Fruit fly (Drosophila melanogaster) whole organism, embryonic: ENCODE data around the gene niki.

ENCODE experiments used
- Abd-B ChIP-seq: fragments of 200-800 bp; sonication (Bioruptor generic); optimal IDR thresholded peaks from 2 replicates; lab custom pipeline; 2018; ENCODE audit warnings: missing biosample characterization, mild to moderate bottlenecking, missing genetic modification characterization, moderate library complexity
- Adf1 ChIP-seq: fragments of 200-800 bp; sonication (Bioruptor generic); IDR thresholded peaks from 2 replicates; pipeline ENCODE4 v1.3.6; 2022; ENCODE audit warnings: missing biosample characterization, missing genetic modification characterization
- CG10209 ChIP-seq: fragments of 200-800 bp; sonication (Bioruptor generic); optimal IDR thresholded peaks from 3 replicates; lab custom pipeline; 2017; ENCODE audit warnings: missing biosample characterization, mild to moderate bottlenecking, missing genetic modification characterization, missing genetic modification reagents
- CG10274 ChIP-seq: fragments of 200-800 bp; sonication (Bioruptor generic); optimal IDR thresholded peaks from 3 replicates; lab custom pipeline; 2017; ENCODE audit warnings: missing biosample characterization, mild to moderate bottlenecking, missing genetic modification characterization
- CG10654 ChIP-seq: fragments of 200-800 bp; sonication (Bioruptor generic); optimal IDR thresholded peaks from 2 replicates; lab custom pipeline; 2016; ENCODE audit warnings: missing biosample characterization, missing genetic modification characterization
- CG12769 ChIP-seq: fragments of 200-800 bp; sonication (Bioruptor generic); optimal IDR thresholded peaks from 2 replicates; lab custom pipeline; 2019; ENCODE audit warnings: missing biosample characterization, mild to moderate bottlenecking, missing genetic modification characterization, moderate library complexity
- CG13424 ChIP-seq: fragments of 200-800 bp; sonication (Bioruptor generic); optimal IDR thresholded peaks from 2 replicates; lab custom pipeline; 2019; ENCODE audit warnings: missing biosample characterization, mild to moderate bottlenecking, missing genetic modification characterization, moderate library complexity
- CG15479 ChIP-seq: fragments of 200-800 bp; sonication (Bioruptor generic); optimal IDR thresholded peaks from 3 replicates; lab custom pipeline; 2019; ENCODE audit warnings: missing biosample characterization, mild to moderate bottlenecking, missing genetic modification characterization, moderate library complexity
- CG1647 ChIP-seq: fragments of 200-800 bp; sonication (Bioruptor generic); optimal IDR thresholded peaks from 3 replicates; lab custom pipeline; 2016; ENCODE audit warnings: missing biosample characterization, missing genetic modification characterization
- CG17186 ChIP-seq: fragments of 200-800 bp; sonication (Bioruptor generic); optimal IDR thresholded peaks from 3 replicates; lab custom pipeline; 2017; ENCODE audit warnings: missing biosample characterization, missing genetic modification reagents, missing genetic modification characterization
- CG17385 ChIP-seq: fragments of 200-800 bp; sonication (Bioruptor generic); optimal IDR thresholded peaks from 3 replicates; lab custom pipeline; 2018; ENCODE audit warnings: missing biosample characterization, mild to moderate bottlenecking, missing genetic modification characterization
- CG2199 ChIP-seq: fragments of 200-800 bp; sonication (Bioruptor generic); IDR thresholded peaks from 3 replicates; pipeline ENCODE4 v1.3.6; 2022; ENCODE audit warnings: missing biosample characterization, missing genetic modification characterization
- CG32772 ChIP-seq: fragments of 200-800 bp; sonication (Bioruptor generic); IDR thresholded peaks from 2 replicates; pipeline ENCODE4 v1.3.6; 2022; ENCODE audit warnings: missing biosample characterization, missing genetic modification characterization
- CG3407 ChIP-seq: fragments of 200-800 bp; sonication (Bioruptor generic); optimal IDR thresholded peaks from 2 replicates; lab custom pipeline; 2018; ENCODE audit warnings: missing biosample characterization, mild to moderate bottlenecking, missing genetic modification characterization
- CG3847 ChIP-seq: fragments of 200-800 bp; sonication (Bioruptor generic); IDR thresholded peaks from 2 replicates; pipeline ENCODE4 v1.3.6; 2022; ENCODE audit warnings: missing biosample characterization, missing genetic modification characterization
- CG4360 ChIP-seq: fragments of 200-800 bp; sonication (Bioruptor generic); IDR thresholded peaks from 2 replicates; pipeline ENCODE4 v1.3.6; 2022; ENCODE audit warnings: missing biosample characterization, missing genetic modification characterization
- CG6254 ChIP-seq: fragments of 200-800 bp; sonication (Bioruptor generic); optimal IDR thresholded peaks from 3 replicates; lab custom pipeline; 2017; ENCODE audit warnings: mild to moderate bottlenecking, missing biosample characterization, missing genetic modification reagents, missing genetic modification characterization
- CG6791 ChIP-seq: fragments of 200-800 bp; sonication (Bioruptor generic); IDR thresholded peaks from 3 replicates; pipeline ENCODE4 v1.3.6; 2022; ENCODE audit warnings: missing biosample characterization, missing genetic modification characterization; ENCODE audit not compliant: partially characterized antibody
- CG8281 ChIP-seq: fragments of 200-800 bp; sonication (Bioruptor generic); optimal IDR thresholded peaks from 2 replicates; lab custom pipeline; 2018; ENCODE audit warnings: missing biosample characterization, mild to moderate bottlenecking, missing genetic modification characterization, moderate library complexity
- CG9609 ChIP-seq: fragments of 200-800 bp; sonication (Bioruptor generic); optimal IDR thresholded peaks from 3 replicates; lab custom pipeline; 2016; ENCODE audit warnings: missing biosample characterization, missing genetic modification characterization
- CG9797 ChIP-seq: fragments of 200-800 bp; sonication (Bioruptor generic); optimal IDR thresholded peaks from 3 replicates; lab custom pipeline; 2018; ENCODE audit warnings: missing biosample characterization, mild to moderate bottlenecking, missing genetic modification characterization
- CG9932 ChIP-seq: fragments of 200-800 bp; sonication (Bioruptor generic); IDR thresholded peaks from 2 replicates; pipeline ENCODE4 v1.3.6; 2022; ENCODE audit warnings: missing biosample characterization, missing genetic modification characterization
- D ChIP-seq, 2 experiments: fragments of 200-800 bp in 1 of 2; fragments of >200 bp in 1 of 2; sonication (Bioruptor generic) in 1 of 2; optimal IDR thresholded peaks; 2 replicates in 1 of 2; 3 replicates in 1 of 2; lab custom pipeline; 2017; ENCODE audit warnings: mild to moderate bottlenecking in 1 of 2, missing biosample characterization in 1 of 2, missing genetic modification characterization in 1 of 2, missing genetic modification reagents in 1 of 2
- Dip2 ChIP-seq: fragments of 200-800 bp; sonication (Bioruptor generic); IDR thresholded peaks from 2 replicates; pipeline ENCODE4 v1.3.6; 2022; ENCODE audit warnings: missing biosample characterization, missing genetic modification characterization
- H2.0 ChIP-seq: fragments of 200-800 bp; sonication (Bioruptor generic); IDR thresholded peaks from 2 replicates; pipeline ENCODE4 v1.3.6; 2022; ENCODE audit warnings: missing biosample characterization, missing genetic modification characterization
- Hand ChIP-seq: fragments of 200-800 bp; sonication (Bioruptor generic); optimal IDR thresholded peaks from 2 replicates; lab custom pipeline; 2017; ENCODE audit warnings: mild to moderate bottlenecking, missing biosample characterization, missing genetic modification reagents, missing genetic modification characterization
- Jarid2 ChIP-seq: fragments of 200-800 bp; sonication (Bioruptor generic); optimal IDR thresholded peaks from 3 replicates; lab custom pipeline; 2017; ENCODE audit warnings: mild to moderate bottlenecking, missing biosample characterization, missing genetic modification reagents, missing genetic modification characterization
- Mrtf ChIP-seq: fragments of 200-800 bp; sonication (Bioruptor generic); IDR thresholded peaks from 3 replicates; pipeline ENCODE4 v1.3.6; 2022; ENCODE audit warnings: missing biosample characterization, missing genetic modification characterization
- Xrp1 ChIP-seq: fragments of 200-800 bp; sonication (Bioruptor generic); IDR thresholded peaks from 2 replicates; pipeline ENCODE4 v1.3.6; 2022; ENCODE audit warnings: missing biosample characterization, missing genetic modification characterization
- bbx ChIP-seq: fragments of 200-800 bp; sonication (Bioruptor generic); IDR thresholded peaks from 2 replicates; pipeline ENCODE4 v1.3.6; 2022; ENCODE audit warnings: missing biosample characterization, missing genetic modification characterization; ENCODE audit not compliant: partially characterized antibody
- cad ChIP-seq: fragments of >200 bp; optimal IDR thresholded peaks from 2 replicates; lab custom pipeline; 2017; ENCODE audit warnings: missing biosample characterization, missing genetic modification characterization
- chif ChIP-seq, 2 experiments: fragments of 200-800 bp; sonication (Bioruptor generic); optimal IDR thresholded peaks; 3 replicates each; lab custom pipeline; 2016; ENCODE audit warnings: missing biosample characterization in 2 of 2, missing genetic modification characterization in 2 of 2
- chm ChIP-seq: fragments of 200-800 bp; sonication (Bioruptor generic); IDR thresholded peaks from 2 replicates; pipeline ENCODE4 v1.3.6; 2022; ENCODE audit warnings: missing biosample characterization, missing genetic modification characterization
- ci ChIP-seq: fragments of 200-800 bp; sonication (Bioruptor generic); IDR thresholded peaks from 3 replicates; pipeline ENCODE4 v1.3.6; 2022; ENCODE audit warnings: missing biosample characterization, missing genetic modification characterization
- dmrt11E ChIP-seq: fragments of 200-800 bp; sonication (Bioruptor generic); optimal IDR thresholded peaks from 3 replicates; lab custom pipeline; 2018; ENCODE audit warnings: missing biosample characterization, mild to moderate bottlenecking, missing genetic modification characterization, moderate library complexity
- ewg ChIP-seq: fragments of 200-800 bp; sonication (Bioruptor generic); optimal IDR thresholded peaks from 3 replicates; lab custom pipeline; 2017; ENCODE audit warnings: mild to moderate bottlenecking, missing biosample characterization, missing genetic modification reagents, missing genetic modification characterization
- gro ChIP-seq: fragments of 200-800 bp; sonication (Bioruptor generic); optimal IDR thresholded peaks from 2 replicates; lab custom pipeline; 2016; ENCODE audit warnings: missing biosample characterization, missing genetic modification characterization
- hbn ChIP-seq: fragments of 200-800 bp; sonication (Bioruptor generic); IDR thresholded peaks from 2 replicates; pipeline ENCODE4 v1.3.6; 2022; ENCODE audit warnings: missing biosample characterization, missing genetic modification characterization; ENCODE audit not compliant: partially characterized antibody
- hth ChIP-seq: fragments of >200 bp; optimal IDR thresholded peaks from 2 replicates; lab custom pipeline; 2017; ENCODE audit warnings: inconsistent platforms
- kah ChIP-seq: fragments of 200-800 bp; sonication (Bioruptor generic); optimal IDR thresholded peaks from 2 replicates; lab custom pipeline; 2018; ENCODE audit warnings: missing biosample characterization, mild to moderate bottlenecking, missing genetic modification characterization
- lab ChIP-seq: fragments of 200-800 bp; sonication (Bioruptor generic); optimal IDR thresholded peaks from 3 replicates; lab custom pipeline; 2017; ENCODE audit warnings: missing biosample characterization, missing genetic modification characterization, mild to moderate bottlenecking, moderate library complexity, missing genetic modification reagents
- lola ChIP-seq, 3 experiments: fragments of >200 bp in 2 of 3; fragments of 200-800 bp in 1 of 3; sonication (Bioruptor generic) in 1 of 3; optimal IDR thresholded peaks; 2 replicates each; lab custom pipeline; 2017 to 2019; ENCODE audit warnings: missing biosample characterization in 3 of 3, missing genetic modification characterization in 3 of 3, mild to moderate bottlenecking in 1 of 3, moderate library complexity in 1 of 3
- onecut ChIP-seq: fragments of 200-800 bp; sonication (Bioruptor generic); IDR thresholded peaks from 2 replicates; pipeline ENCODE4 v1.3.6; 2022; ENCODE audit warnings: missing biosample characterization, missing genetic modification characterization
- pros ChIP-seq: fragments of 200-800 bp; sonication (Bioruptor generic); optimal IDR thresholded peaks from 3 replicates; lab custom pipeline; 2019; ENCODE audit warnings: missing biosample characterization, mild to moderate bottlenecking, missing genetic modification characterization, moderate library complexity
- salm ChIP-seq: fragments of 200-800 bp; sonication (Bioruptor generic); optimal IDR thresholded peaks from 2 replicates; lab custom pipeline; 2018; ENCODE audit warnings: missing biosample characterization, mild to moderate bottlenecking, missing genetic modification characterization
- scrt ChIP-seq: fragments of 200-800 bp; sonication (Bioruptor generic); optimal IDR thresholded peaks from 2 replicates; lab custom pipeline; 2018; ENCODE audit warnings: missing biosample characterization, mild to moderate bottlenecking, missing genetic modification characterization, moderate library complexity
- sens-2 ChIP-seq: fragments of 200-800 bp; sonication (Bioruptor generic); IDR thresholded peaks from 2 replicates; pipeline ENCODE4 v1.3.6; 2022; ENCODE audit warnings: missing biosample characterization, missing genetic modification characterization
- tap ChIP-seq: fragments of 200-800 bp; optimal IDR thresholded peaks from 3 replicates; lab custom pipeline; 2019; ENCODE audit warnings: missing biosample characterization, mild to moderate bottlenecking, missing genetic modification characterization, moderate library complexity
- toy ChIP-seq: fragments of 200-800 bp; sonication (Bioruptor generic); IDR thresholded peaks from 2 replicates; pipeline ENCODE4 v1.3.6; 2022; ENCODE audit warnings: missing biosample characterization, missing genetic modification characterization

niki gene

DNA sequence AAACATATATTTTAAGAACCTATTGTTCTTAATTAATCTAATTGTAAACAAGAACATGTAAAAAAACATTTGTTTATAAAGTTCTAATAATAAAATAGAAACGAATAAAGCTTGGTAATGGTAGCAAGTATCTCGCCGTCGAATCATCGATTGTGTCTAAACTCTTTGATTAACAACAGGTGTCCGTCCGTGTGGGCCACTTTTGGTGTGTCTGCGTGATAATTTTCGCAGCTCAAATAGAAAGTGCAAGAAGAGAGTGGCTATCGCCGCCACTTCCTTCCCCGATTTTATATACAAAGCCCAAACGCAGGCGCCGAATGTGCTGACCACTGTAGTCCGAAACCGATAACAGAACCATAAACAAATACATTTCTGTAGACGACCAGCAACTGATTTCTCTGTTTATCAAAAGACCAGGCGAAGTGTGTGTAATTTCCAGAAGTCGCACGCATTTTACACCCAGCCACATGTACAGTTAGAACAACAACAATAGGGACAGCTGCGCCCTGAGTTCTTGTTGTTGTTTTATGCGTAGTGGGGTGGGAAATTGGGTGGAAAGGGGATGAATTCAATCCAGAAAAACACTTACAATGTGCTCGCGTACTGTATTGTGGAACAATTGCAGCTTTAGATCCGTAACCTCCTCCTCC is 12.3 kb downstream of the niki start (continued):
- no peak for TF ChIP-seq CG6254 (GFP tag; lab: Kevin White, UChicago)
- TF ChIP-seq CG3847 (GFP tag; lab: Robert Waterston, UW) = no peak
- TF ChIP-seq D (optimal IDR thresholded peaks at IDR 0.05; lab: Kevin White, UChicago) = no peak
- TF ChIP-seq D (GFP tag; optimal IDR thresholded peaks at IDR 0.05; lab: Kevin White, UChicago) = no peak
- TF ChIP-seq CG15479 (GFP tag; lab: Kevin White, UChicago) = peak; percentile 58
- peak; percentile 34 for TF ChIP-seq pros (GFP tag; lab: Kevin White, UChicago)
- no peak for TF ChIP-seq onecut
- TF ChIP-seq CG32772 (GFP tag; lab: Robert Waterston, UW) = no peak
- TF ChIP-seq CG10654 (GFP tag; lab: Kevin White, UChicago) = no peak
- no peak for TF ChIP-seq bbx (GFP tag; lab: Robert Waterston, UW)
- no peak for TF ChIP-seq toy (GFP tag; lab: Robert Waterston, UW)
- TF ChIP-seq CG1647 (GFP tag; lab: Kevin White, UChicago) = no peak
- TF ChIP-seq CG13424 (tag; lab: Kevin White, UChicago) = no peak
- TF ChIP-seq cad = peak; percentile 15
- TF ChIP-seq CG3407 (GFP tag; lab: Kevin White, UChicago) = no peak
- TF ChIP-seq CG10274 = no peak
- TF ChIP-seq chm (GFP tag; lab: Robert Waterston, UW) = 0 out of 2 replicates have a peak, but pooled peaks have one; percentile 20
- peak; percentile 68 for TF ChIP-seq ewg
- TF ChIP-seq CG12769 (tag; lab: Kevin White, UChicago) = peak; percentile 4
- no peak for TF ChIP-seq hth
- TF ChIP-seq lab (GFP tag; lab: Kevin White, UChicago) = no peak
- 0 out of 3 replicates have a peak, but pooled peaks have one; percentile 15 for TF ChIP-seq CG6791 (GFP tag; lab: Robert Waterston, UW)
- TF ChIP-seq Mrtf = no peak
- 0 out of 2 replicates have a peak, but pooled peaks have one; percentile 29 for TF ChIP-seq sens-2 (GFP tag; lab: Robert Waterston, UW)
- no peak for TF ChIP-seq H2.0 (GFP tag; lab: Robert Waterston, UW)
- no peak for TF ChIP-seq Xrp1 (GFP tag; lab: Robert Waterston, UW)
- TF ChIP-seq chif (GFP tag; optimal IDR thresholded peaks at IDR 0.05; lab: Kevin White, UChicago) = no peak
- TF ChIP-seq CG9609 (GFP tag; lab: Kevin White, UChicago) = no peak
- peak; percentile 81 for TF ChIP-seq scrt (GFP tag; lab: Kevin White, UChicago)
- TF ChIP-seq Dip2 (GFP tag; lab: Robert Waterston, UW) = no peak
- TF ChIP-seq CG8281 (tag; lab: Kevin White, UChicago) = no peak
- TF ChIP-seq kah = peak; percentile 87
- TF ChIP-seq CG9797 (GFP tag; lab: Kevin White, UChicago) = no peak
- TF ChIP-seq tap = no peak
- TF ChIP-seq gro (GFP tag; lab: Kevin White, UChicago) = no peak
- TF ChIP-seq ci (GFP tag; lab: Robert Waterston, UW) = peak; percentile 11; the same call in 1 of the 3 replicates
- TF ChIP-seq CG17385 (GFP tag; lab: Kevin White, UChicago) = no peak
- TF ChIP-seq Hand (GFP tag; lab: Kevin White, UChicago) = peak; percentile 8
- no peak for TF ChIP-seq salm
- no peak for TF ChIP-seq Abd-B
- TF ChIP-seq Jarid2 (GFP tag; lab: Kevin White, UChicago) = no peak
- TF ChIP-seq lola (GFP tag; optimal IDR thresholded peaks at IDR 0.05; lab: Kevin White, UChicago) = no peak
- peak; percentile 79; the same call in 2 of the 3 replicates for TF ChIP-seq CG2199
- TF ChIP-seq CG10209 (GFP tag; lab: Kevin White, UChicago) = no peak
- TF ChIP-seq CG17186 (GFP tag; lab: Kevin White, UChicago) = no peak
- no peak for TF ChIP-seq Adf1
- TF ChIP-seq CG4360 (GFP tag; lab: Robert Waterston, UW) = peak; percentile 99
- TF ChIP-seq hbn (GFP tag; lab: Robert Waterston, UW) = no peak
- TF ChIP-seq CG9932 (GFP tag; lab: Robert Waterston, UW) = no peak
- TF ChIP-seq dmrt11E (tag; lab: Kevin White, UChicago) = no peak
